Fruit fly (Drosophila melanogaster) whole organism, embryonic: ENCODE measurements around the gene Sk1.
A peak's percentile ranks its signal among the peaks of the same experiment; 100 is the strongest.

ENCODE experiments used
- ATbp ChIP-seq: fragments of 200-800 bp; sonication (Bioruptor generic); optimal IDR thresholded peaks from 2 replicates; lab custom pipeline; 2017; ENCODE audit warnings: missing biosample characterization, mild to moderate bottlenecking, missing genetic modification characterization, missing genetic modification reagents
- CG10431 ChIP-seq: fragments of 200-800 bp; sonication (Bioruptor generic); optimal IDR thresholded peaks from 3 replicates; lab custom pipeline; 2018; ENCODE audit warnings: missing biosample characterization, mild to moderate bottlenecking, missing genetic modification characterization
- CG10543 ChIP-seq: fragments of 200-800 bp; sonication (Bioruptor generic); optimal IDR thresholded peaks from 3 replicates; lab custom pipeline; 2017; ENCODE audit warnings: missing biosample characterization, mild to moderate bottlenecking, missing genetic modification characterization, moderate library complexity
- CG12659 ChIP-seq: fragments of 200-800 bp; sonication (Bioruptor generic); optimal IDR thresholded peaks from 3 replicates; lab custom pipeline; 2017; ENCODE audit warnings: mild to moderate bottlenecking, missing biosample characterization, missing genetic modification reagents, missing genetic modification characterization
- CG12744 ChIP-seq: fragments of 200-800 bp; sonication (Bioruptor generic); optimal IDR thresholded peaks from 2 replicates; lab custom pipeline; 2016; ENCODE audit warnings: missing biosample characterization, missing genetic modification characterization
- CG12769 ChIP-seq: fragments of 200-800 bp; sonication (Bioruptor generic); optimal IDR thresholded peaks from 2 replicates; lab custom pipeline; 2019; ENCODE audit warnings: missing biosample characterization, mild to moderate bottlenecking, missing genetic modification characterization, moderate library complexity
- CG13296 ChIP-seq: fragments of 200-800 bp; sonication (Bioruptor generic); optimal IDR thresholded peaks from 3 replicates; lab custom pipeline; 2018; ENCODE audit warnings: missing biosample characterization, mild to moderate bottlenecking, missing genetic modification characterization
- CG14710 ChIP-seq: fragments of 200-800 bp; sonication (Bioruptor generic); optimal IDR thresholded peaks from 3 replicates; lab custom pipeline; 2019; ENCODE audit warnings: missing biosample characterization, mild to moderate bottlenecking, missing genetic modification characterization, moderate library complexity
- CG15269 ChIP-seq: fragments of 200-800 bp; sonication (Bioruptor generic); optimal IDR thresholded peaks from 2 replicates; lab custom pipeline; 2018; ENCODE audit warnings: missing biosample characterization, mild to moderate bottlenecking, missing genetic modification characterization, moderate library complexity
- CG15514 ChIP-seq: fragments of 200-800 bp; sonication (Bioruptor generic); optimal IDR thresholded peaks from 3 replicates; lab custom pipeline; 2017; ENCODE audit warnings: missing biosample characterization, missing genetic modification characterization, mild to moderate bottlenecking, moderate library complexity, missing genetic modification reagents
- CG17912 ChIP-seq: fragments of 200-800 bp; sonication (Bioruptor generic); optimal IDR thresholded peaks from 2 replicates; lab custom pipeline; 2018; ENCODE audit warnings: missing biosample characterization, mild to moderate bottlenecking, missing genetic modification characterization
- CG2678 ChIP-seq: fragments of 200-800 bp; sonication (Bioruptor generic); optimal IDR thresholded peaks from 3 replicates; lab custom pipeline; 2019; ENCODE audit warnings: missing biosample characterization, mild to moderate bottlenecking, missing genetic modification characterization, moderate library complexity
- CG3407 ChIP-seq: fragments of 200-800 bp; sonication (Bioruptor generic); optimal IDR thresholded peaks from 2 replicates; lab custom pipeline; 2018; ENCODE audit warnings: missing biosample characterization, mild to moderate bottlenecking, missing genetic modification characterization
- CG34422 ChIP-seq: fragments of 200-800 bp; sonication (Bioruptor generic); IDR thresholded peaks from 3 replicates; pipeline ENCODE4 v1.3.6; 2022; ENCODE audit warnings: missing biosample characterization, missing genetic modification characterization
- CG4404 ChIP-seq: fragments of 200-800 bp; sonication (Bioruptor generic); IDR thresholded peaks from 2 replicates; pipeline ENCODE4 v1.3.6; 2022; ENCODE audit warnings: missing biosample characterization, missing genetic modification characterization
- CG6813 ChIP-seq: fragments of 200-800 bp; sonication (Bioruptor generic); optimal IDR thresholded peaks from 2 replicates; lab custom pipeline; 2017; ENCODE audit warnings: missing biosample characterization, missing genetic modification characterization, mild to moderate bottlenecking, moderate library complexity, missing genetic modification reagents
- CG7987 ChIP-seq: fragments of 200-800 bp; sonication (Bioruptor generic); optimal IDR thresholded peaks from 2 replicates; lab custom pipeline; 2018; ENCODE audit warnings: missing biosample characterization, mild to moderate bottlenecking, missing genetic modification characterization, moderate library complexity
- CG8281 ChIP-seq: fragments of 200-800 bp; sonication (Bioruptor generic); optimal IDR thresholded peaks from 2 replicates; lab custom pipeline; 2018; ENCODE audit warnings: missing biosample characterization, mild to moderate bottlenecking, missing genetic modification characterization, moderate library complexity
- CG8290 ChIP-seq, 3 experiments: fragments of 200-800 bp; sonication (Bioruptor generic); optimal IDR thresholded peaks; 2 replicates each; lab custom pipeline; 2016 to 2019; ENCODE audit warnings: missing biosample characterization in 3 of 3, missing genetic modification characterization in 3 of 3, mild to moderate bottlenecking in 2 of 3, moderate library complexity in 1 of 3
- CG8359 ChIP-seq: fragments of 200-800 bp; sonication (Bioruptor generic); optimal IDR thresholded peaks from 2 replicates; lab custom pipeline; 2017; ENCODE audit warnings: missing biosample characterization, mild to moderate bottlenecking, missing genetic modification characterization, borderline replicate concordance
- CG9609 ChIP-seq: fragments of 200-800 bp; sonication (Bioruptor generic); optimal IDR thresholded peaks from 3 replicates; lab custom pipeline; 2016; ENCODE audit warnings: missing biosample characterization, missing genetic modification characterization
- CoRest ChIP-seq: fragments of 200-800 bp; sonication (Bioruptor generic); optimal IDR thresholded peaks from 3 replicates; lab custom pipeline; 2018; ENCODE audit warnings: missing biosample characterization, mild to moderate bottlenecking, missing genetic modification characterization, moderate library complexity
- Dip2 ChIP-seq: fragments of 200-800 bp; sonication (Bioruptor generic); IDR thresholded peaks from 2 replicates; pipeline ENCODE4 v1.3.6; 2022; ENCODE audit warnings: missing biosample characterization, missing genetic modification characterization
- Doc2 ChIP-seq: fragments of 200-800 bp; sonication (Bioruptor generic); IDR thresholded peaks from 2 replicates; pipeline ENCODE4 v1.3.6; 2022; ENCODE audit warnings: missing biosample characterization, missing genetic modification characterization
- Eip74EF ChIP-seq, 2 experiments: fragments of 200-800 bp in 1 of 2; fragments of >200 bp in 1 of 2; sonication (Bioruptor generic) in 1 of 2; optimal IDR thresholded peaks; 2 replicates each; lab custom pipeline; 2017 to 2019; ENCODE audit warnings: missing biosample characterization in 2 of 2, missing genetic modification characterization in 2 of 2, mild to moderate bottlenecking in 1 of 2, moderate library complexity in 1 of 2
- Ets65A ChIP-seq: fragments of 200-800 bp; sonication (Bioruptor generic); peaks from one replicate; lab custom pipeline; 2016; ENCODE audit warnings: missing biosample characterization, missing genetic modification characterization
- Fer1 ChIP-seq: fragments of 200-800 bp; sonication (Bioruptor generic); optimal IDR thresholded peaks from 2 replicates; lab custom pipeline; 2017; ENCODE audit warnings: missing biosample characterization, mild to moderate bottlenecking, missing genetic modification characterization
- Hmr ChIP-seq: fragments of 200-800 bp; sonication (Bioruptor generic); optimal IDR thresholded peaks from 3 replicates; lab custom pipeline; 2017; ENCODE audit warnings: mild to moderate bottlenecking, missing biosample characterization, missing genetic modification reagents, missing genetic modification characterization
- Hr51 ChIP-seq, 2 experiments: fragments of 200-800 bp; sonication (Bioruptor generic); optimal IDR thresholded peaks; 2 replicates in 1 of 2; 3 replicates in 1 of 2; lab custom pipeline; 2016 to 2018; ENCODE audit warnings: missing biosample characterization in 2 of 2, missing genetic modification characterization in 2 of 2, mild to moderate bottlenecking in 1 of 2, moderate library complexity in 1 of 2
- Med ChIP-seq: fragments of 200-800 bp; sonication (Bioruptor generic); peaks from one replicate; lab custom pipeline; 2016; ENCODE audit warnings: missing biosample characterization, missing genetic modification characterization, mild to moderate bottlenecking, inconsistent platforms, moderate library complexity
- Nf-YA ChIP-seq: fragments of 200-800 bp; sonication (Bioruptor generic); IDR thresholded peaks from 2 replicates; pipeline ENCODE4 v1.3.6; 2022; ENCODE audit warnings: missing biosample characterization, missing genetic modification characterization
- PHDP ChIP-seq: fragments of 200-800 bp; sonication (Bioruptor generic); optimal IDR thresholded peaks from 3 replicates; lab custom pipeline; 2018; ENCODE audit warnings: missing biosample characterization, mild to moderate bottlenecking, missing genetic modification characterization, moderate library complexity
- Rfx ChIP-seq: fragments of 200-800 bp; sonication (Bioruptor generic); IDR thresholded peaks from 2 replicates; pipeline ENCODE4 v1.3.6; 2022; ENCODE audit warnings: missing biosample characterization, missing genetic modification characterization
- Sry-δ ChIP-seq: fragments of 200-800 bp; sonication (Bioruptor generic); optimal IDR thresholded peaks from 2 replicates; lab custom pipeline; 2016; ENCODE audit warnings: missing biosample characterization, missing genetic modification characterization
- Trl ChIP-seq, 3 experiments: fragments of >200 bp in 2 of 3; fragments of 200-800 bp in 1 of 3; sonication (Bioruptor generic) in 1 of 3; optimal IDR thresholded peaks; 2 replicates in 1 of 3; 3 replicates in 2 of 3; lab custom pipeline; 2016 to 2017; ENCODE audit warnings: missing biosample characterization in 1 of 3, missing genetic modification characterization in 1 of 3
- az2 ChIP-seq: fragments of 200-800 bp; sonication (Bioruptor generic); optimal IDR thresholded peaks from 3 replicates; lab custom pipeline; 2016; ENCODE audit warnings: missing biosample characterization, missing genetic modification characterization
- caup ChIP-seq: fragments of 200-800 bp; sonication (Bioruptor generic); optimal IDR thresholded peaks from 3 replicates; lab custom pipeline; 2017; ENCODE audit warnings: missing biosample characterization, mild to moderate bottlenecking, missing genetic modification characterization, moderate library complexity; ENCODE audit not compliant: severe bottlenecking
- chinmo ChIP-seq: fragments of 200-800 bp; sonication (Bioruptor generic); IDR thresholded peaks from 4 replicates; pipeline ENCODE4 v1.3.6; 2022; ENCODE audit warnings: missing biosample characterization, missing genetic modification characterization; ENCODE audit not compliant: partially characterized antibody
- crol ChIP-seq: fragments of 200-800 bp; sonication (Bioruptor generic); IDR thresholded peaks from 2 replicates; pipeline ENCODE4 v1.3.6; 2022; ENCODE audit warnings: missing biosample characterization, missing genetic modification characterization
- cwo ChIP-seq: fragments of 200-800 bp; sonication (Bioruptor generic); optimal IDR thresholded peaks from 3 replicates; lab custom pipeline; 2017; ENCODE audit warnings: missing biosample characterization, missing genetic modification characterization, mild to moderate bottlenecking, moderate library complexity, missing genetic modification reagents
- dimm ChIP-seq: fragments of 200-800 bp; sonication (Bioruptor generic); IDR thresholded peaks from 2 replicates; pipeline ENCODE4 v1.3.6; 2022; ENCODE audit warnings: missing biosample characterization, missing genetic modification characterization
- dmrt99B ChIP-seq: fragments of 200-800 bp; sonication (Bioruptor generic); optimal IDR thresholded peaks from 2 replicates; lab custom pipeline; 2018; ENCODE audit warnings: missing biosample characterization, mild to moderate bottlenecking, missing genetic modification characterization, moderate library complexity
- lab ChIP-seq: fragments of 200-800 bp; sonication (Bioruptor generic); optimal IDR thresholded peaks from 3 replicates; lab custom pipeline; 2017; ENCODE audit warnings: missing biosample characterization, missing genetic modification characterization, mild to moderate bottlenecking, moderate library complexity, missing genetic modification reagents
- pnt ChIP-seq: fragments of 200-800 bp; sonication (Bioruptor generic); optimal IDR thresholded peaks from 3 replicates; lab custom pipeline; 2016; ENCODE audit warnings: missing biosample characterization, missing genetic modification characterization
- ro ChIP-seq: fragments of 200-800 bp; sonication (Bioruptor generic); IDR thresholded peaks from 2 replicates; pipeline ENCODE4 v1.3.6; 2022; ENCODE audit warnings: missing biosample characterization, missing genetic modification characterization
- salm ChIP-seq: fragments of 200-800 bp; sonication (Bioruptor generic); optimal IDR thresholded peaks from 2 replicates; lab custom pipeline; 2018; ENCODE audit warnings: missing biosample characterization, mild to moderate bottlenecking, missing genetic modification characterization
- slbo ChIP-seq: fragments of 200-800 bp; sonication (Bioruptor generic); IDR thresholded peaks from 2 replicates; pipeline ENCODE4 v1.3.6; 2022; ENCODE audit warnings: missing biosample characterization, missing genetic modification characterization
- ssp ChIP-seq: fragments of 200-800 bp; sonication (Bioruptor generic); IDR thresholded peaks from 2 replicates; pipeline ENCODE4 v1.3.6; 2022; ENCODE audit warnings: missing biosample characterization, missing genetic modification characterization
- stc ChIP-seq: fragments of 200-800 bp; sonication (Bioruptor generic); IDR thresholded peaks from 2 replicates; pipeline ENCODE4 v1.3.6; 2022; ENCODE audit warnings: missing biosample characterization, missing genetic modification characterization

The Sk1 gene

dm6 chrX:11439270-11439669 lies 3.1 kb upstream of the Sk1 start:
- TF ChIP-seq PHDP (tag; lab: Kevin White, UChicago): peak; percentile 7
- no peak for TF ChIP-seq CG8290 (GFP tag; optimal IDR thresholded peaks at IDR 0.05; lab: Kevin White, UChicago)
- TF ChIP-seq CG8290 (tag; optimal IDR thresholded peaks at IDR 0.05; lab: Kevin White, UChicago): peak in 1 of 2 experiments; percentile 19
- peak; percentile 19 for TF ChIP-seq CG3407 (GFP tag; lab: Kevin White, UChicago)
- TF ChIP-seq CG10543 (GFP tag; lab: Kevin White, UChicago): peak; percentile 39
- TF ChIP-seq CG15269 (tag; lab: Kevin White, UChicago): peak; percentile 14
- TF ChIP-seq salm (tag; lab: Kevin White, UChicago): no peak
- TF ChIP-seq Fer1 (GFP tag; lab: Kevin White, UChicago): peak; percentile 26
- TF ChIP-seq lab (GFP tag; lab: Kevin White, UChicago): peak; percentile 33
- peak; percentile 5 for TF ChIP-seq dmrt99B (tag; lab: Kevin White, UChicago)
- TF ChIP-seq CG7987 (GFP tag; lab: Kevin White, UChicago): peak; percentile 20
- no peak for TF ChIP-seq Doc2
- peak; percentile 23 for TF ChIP-seq Hmr (GFP tag; lab: Kevin White, UChicago)
- TF ChIP-seq crol (GFP tag; lab: Robert Waterston, UW): peak; percentile 93
- TF ChIP-seq CG13296 (GFP tag; lab: Kevin White, UChicago): peak; percentile 16
- 0 out of 2 replicates have a peak, but pooled peaks have one; percentile 11 for TF ChIP-seq Rfx (GFP tag; lab: Robert Waterston, UW)
- peak; percentile 26 for TF ChIP-seq CG15514
- TF ChIP-seq CG2678 (tag; lab: Kevin White, UChicago): peak; percentile 21
- TF ChIP-seq Nf-YA: no peak
- no peak for TF ChIP-seq ro
- TF ChIP-seq az2 (GFP tag; lab: Kevin White, UChicago): no peak
- TF ChIP-seq pnt (GFP tag; lab: Kevin White, UChicago): no peak
- TF ChIP-seq CG12744 (GFP tag; lab: Kevin White, UChicago): no peak
- peak; percentile 27 for TF ChIP-seq ATbp
- peak; percentile 19 for TF ChIP-seq cwo (GFP tag; lab: Kevin White, UChicago)
- TF ChIP-seq chinmo (GFP tag; lab: Robert Waterston, UW): 0 out of 4 replicates have a peak, but pooled peaks have one; percentile 19
- peak; percentile 3 for TF ChIP-seq caup
- no peak for TF ChIP-seq slbo (GFP tag; lab: Robert Waterston, UW)
- TF ChIP-seq CG12769: peak; percentile 35
- peak; percentile 25 for TF ChIP-seq CG6813 (GFP tag; lab: Kevin White, UChicago)
- no peak for TF ChIP-seq CG34422 (GFP tag; lab: Robert Waterston, UW)
- peak in 1 of 2 experiments; percentile 50 for TF ChIP-seq Eip74EF (GFP tag; optimal IDR thresholded peaks at IDR 0.05; lab: Kevin White, UChicago)

dm6 chrX:11440944-11441343 lies 1.4 kb upstream of the Sk1 start:
- TF ChIP-seq CG9609 (GFP tag; lab: Kevin White, UChicago) (no peak), CoRest (tag; lab: Kevin White, UChicago) (peak; percentile 64), Hr51 (GFP tag; optimal IDR thresholded peaks at IDR 0.05; lab: Kevin White, UChicago) (peak in 1 of 2 experiments; percentile 60), CG17912 (GFP tag; lab: Kevin White, UChicago) (no peak), dimm (no peak), CG14710 (tag; lab: Kevin White, UChicago) (no peak), Dip2 (GFP tag; lab: Robert Waterston, UW) (no peak), Med (GFP tag; lab: Kevin White, UChicago) (peak; percentile 65), stc (GFP tag; lab: Robert Waterston, UW) (no peak), CG12659 (peak; percentile 40), Sry-δ (no peak), ssp (GFP tag; lab: Robert Waterston, UW) (no peak), CG4404 (no peak), CG8359 (no peak), CG8281 (peak; percentile 14), Ets65A (no peak), Trl (optimal IDR thresholded peaks at IDR 0.05; lab: Kevin White, UChicago) (no peak), Trl (GFP tag; optimal IDR thresholded peaks at IDR 0.05; lab: Kevin White, UChicago) (no peak), CG10431 (GFP tag; lab: Kevin White, UChicago) (no peak)
